Fruit fly (Drosophila melanogaster): Measurements from ENCODE around the gene vret.

Gene vret

dm6 chr3R:22751698-22752097 is 6.3 kb upstream of the vret start (continued):
- TF ChIP-seq TFAM (GFP tag; optimal IDR thresholded peaks at IDR 0.05) (no peak), crol (GFP tag; IDR thresholded peaks at IDR 0.05) (peak; percentile 62), CG13624 (GFP tag; optimal IDR thresholded peaks at IDR 0.05) (no peak), CG18476 (GFP tag; optimal IDR thresholded peaks at IDR 0.05) (peak; percentile 72)

DNA sequence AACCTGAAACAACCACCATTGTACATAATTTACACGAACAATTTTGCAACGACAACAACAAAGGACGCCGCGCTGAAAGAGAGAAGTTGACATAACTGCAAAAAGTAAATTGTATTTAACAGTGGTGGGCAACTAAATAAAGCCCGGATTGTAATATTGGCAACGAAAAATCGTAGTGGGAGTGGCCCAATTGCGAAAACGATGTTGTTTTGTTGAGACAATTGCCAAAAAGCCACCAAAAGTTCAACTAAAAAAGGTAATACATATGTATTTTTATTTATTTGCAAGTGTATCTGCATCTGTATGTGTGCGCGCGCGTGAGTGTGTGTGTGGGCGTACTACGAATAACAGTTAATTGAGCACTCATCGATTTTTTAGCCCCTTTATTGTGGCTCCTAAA is 5.7 kb upstream of the vret start:
- TF ChIP-seq Med (GFP tag) (peak; percentile 75), CG8290 (GFP tag; optimal IDR thresholded peaks at IDR 0.05) (no peak), CG8290 (tag; optimal IDR thresholded peaks at IDR 0.05) (peak in 1 of 2 experiments; percentile 5), Mes4 (GFP tag; optimal IDR thresholded peaks at IDR 0.05) (no peak), CG31388 (GFP tag; optimal IDR thresholded peaks at IDR 0.05) (no peak), CG9727 (GFP tag; optimal IDR thresholded peaks at IDR 0.05) (no peak), Opbp (GFP tag; IDR thresholded peaks at IDR 0.05; ENCODE audit: partially characterized antibody) (no peak), CG2199 (GFP tag; IDR thresholded peaks at IDR 0.05) (no peak), da (GFP tag; optimal IDR thresholded peaks at IDR 0.05) (no peak), slbo (GFP tag; IDR thresholded peaks at IDR 0.05) (peak; percentile 15; the same call in 1 of the 2 replicates), danr (GFP tag; IDR thresholded peaks at IDR 0.05) (no peak), hkb (optimal IDR thresholded peaks at IDR 0.05) (no peak), hkb (GFP tag; IDR thresholded peaks at IDR 0.05) (peak; percentile 35; the same call in 1 of the 2 replicates), MBD-R2 (GFP tag; IDR thresholded peaks at IDR 0.05) (no peak), CG1603 (tag; optimal IDR thresholded peaks at IDR 0.05) (peak; percentile 3), CG5180 (GFP tag; optimal IDR thresholded peaks at IDR 0.05) (no peak), CG4424 (GFP tag; optimal IDR thresholded peaks at IDR 0.05) (no peak), CG11696 (GFP tag; IDR thresholded peaks at IDR 0.05) (peak; percentile 57), chif (GFP tag; optimal IDR thresholded peaks at IDR 0.05) (no peak), Xrp1 (GFP tag; IDR thresholded peaks at IDR 0.05) (0 out of 2 replicates have a peak, but pooled peaks have one; percentile 19), CG11695 (GFP tag; IDR thresholded peaks at IDR 0.05) (0 out of 3 replicates have a peak, but pooled peaks have one; percentile 17), nau (GFP tag; optimal IDR thresholded peaks at IDR 0.05) (no peak), ro (GFP tag; IDR thresholded peaks at IDR 0.05) (no peak), CG7745 (tag; optimal IDR thresholded peaks at IDR 0.05) (no peak), nerfin-1 (tag; optimal IDR thresholded peaks at IDR 0.05) (peak; percentile 15), tna (GFP tag; IDR thresholded peaks at IDR 0.05; ENCODE audit: partially characterized antibody) (no peak), NC2α (GFP tag; optimal IDR thresholded peaks at IDR 0.05) (no peak), pan (optimal IDR thresholded peaks at IDR 0.05) (no peak), pan (GFP tag; optimal IDR thresholded peaks at IDR 0.05 in 1 of 2, IDR thresholded peaks at IDR 0.05 in 1 of 2) (peak in 1 of 2 experiments; percentile 6), vfl (GFP tag; optimal IDR thresholded peaks at IDR 0.05) (no peak), unpg (GFP tag; optimal IDR thresholded peaks at IDR 0.05) (peak; percentile 2), esg (GFP tag; conservative IDR thresholded peaks at IDR 0.05) (no peak), sens-2 (GFP tag; IDR thresholded peaks at IDR 0.05) (no peak), ase (GFP tag; IDR thresholded peaks at IDR 0.05) (no peak), onecut (GFP tag; IDR thresholded peaks at IDR 0.05) (peak; percentile 49; the same call in 1 of the 2 replicates), ewg (GFP tag; optimal IDR thresholded peaks at IDR 0.05) (no peak), Sry-β (GFP tag; optimal IDR thresholded peaks at IDR 0.05) (no peak), Ada2b (GFP tag; IDR thresholded peaks at IDR 0.05) (peak; percentile 23; the same call in 1 of the 2 replicates), Doc2 (GFP tag; IDR thresholded peaks at IDR 0.05) (no peak), Blimp-1 (GFP tag; optimal IDR thresholded peaks at IDR 0.05) (no peak), ci (GFP tag; IDR thresholded peaks at IDR 0.05) (peak; percentile 5; the same call in 1 of the 3 replicates), CG1024 (GFP tag; IDR thresholded peaks at IDR 0.05) (no peak), CG3163 (GFP tag; optimal IDR thresholded peaks at IDR 0.05) (no peak), eve (GFP tag; optimal IDR thresholded peaks at IDR 0.05) (no peak), Hey (tag; optimal IDR thresholded peaks at IDR 0.05) (no peak), cg (GFP tag; optimal IDR thresholded peaks at IDR 0.05) (peak; percentile 60), h (optimal IDR thresholded peaks at IDR 0.05) (no peak)

Measured in whole organism, embryonic.